Worm (Caenorhabditis elegans) whole organism, L4 larva: ENCODE measurements around the gene tag-280.
A peak's percentile ranks its signal among the peaks of the same experiment; 100 is the strongest.

ENCODE experiments used
- cey-2 ChIP-seq: sonication (generic microtip); optimal IDR thresholded peaks from 3 replicates; lab custom pipeline; 2017; ENCODE audit warnings: missing genetic modification characterization, mild to moderate bottlenecking, missing compliant biosample characterization, antibody characterized with exemption, borderline replicate concordance; ENCODE audit not compliant: insufficient read depth
- lin-39 ChIP-seq: fragments of 150-350 bp; optimal IDR thresholded peaks from 2 replicates; lab custom pipeline; 2014; ENCODE audit warnings: missing biosample characterization, missing genetic modification reagents, missing genetic modification characterization
- nhr-11 ChIP-seq: fragments of 150-350 bp; optimal IDR thresholded peaks from 2 replicates; lab custom pipeline; 2014; ENCODE audit warnings: missing biosample characterization, missing genetic modification characterization
- nhr-111 ChIP-seq: fragments of 200-800 bp; sonication (Bioruptor generic); optimal IDR thresholded peaks from 2 replicates; lab custom pipeline; 2018; ENCODE audit warnings: mild to moderate bottlenecking, missing genetic modification characterization, missing compliant biosample characterization
- nhr-6 ChIP-seq: fragments of 150-350 bp; optimal IDR thresholded peaks from 2 replicates; lab custom pipeline; 2014; ENCODE audit warnings: missing biosample characterization, missing genetic modification characterization
- snpc-4 ChIP-seq: fragments of 150-350 bp; optimal IDR thresholded peaks from 2 replicates; lab custom pipeline; 2014; ENCODE audit warnings: missing biosample characterization, missing genetic modification characterization
- unc-39 ChIP-seq: sonication (generic microtip); optimal IDR thresholded peaks from 2 replicates; lab custom pipeline; 2017; ENCODE audit warnings: missing biosample characterization, missing genetic modification characterization

DNA sequence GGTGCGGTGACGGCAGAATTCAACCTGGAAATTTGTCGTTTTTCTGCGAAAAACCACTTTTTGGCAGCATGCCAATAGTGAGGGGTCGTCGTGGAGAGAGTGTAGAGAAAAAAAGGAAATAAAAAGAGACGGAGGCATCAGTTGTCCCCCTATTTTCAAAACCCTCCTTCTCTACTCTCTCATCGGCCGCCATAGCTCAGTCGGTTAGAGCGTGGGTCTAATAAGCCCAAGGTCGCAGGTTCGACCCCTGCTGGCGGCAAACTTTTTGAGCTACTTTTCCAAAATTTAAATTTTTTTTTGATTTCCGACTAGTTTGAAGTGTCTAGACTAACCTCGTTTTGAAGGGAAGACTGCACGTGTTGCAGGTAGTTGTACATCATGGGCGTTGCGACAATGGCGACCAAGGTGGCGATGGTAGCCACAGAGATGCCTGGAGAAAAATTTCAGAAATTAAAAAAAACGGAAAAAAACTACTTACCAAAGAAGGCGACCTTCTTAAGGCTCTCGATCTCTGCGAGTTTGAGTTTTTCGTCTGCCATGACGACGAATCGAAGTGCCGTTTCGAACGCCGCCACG is 34.2 kb downstream of the tag-280 start, which contains the start of gene col-85:
- TF ChIP-seq cey-2: no peak
- TF ChIP-seq unc-39 (tag; lab: Kevin White, UChicago): no peak
- peak; percentile 48 for TF ChIP-seq nhr-6 (tag; lab: Kevin White, UChicago)
- peak; percentile 71 for TF ChIP-seq snpc-4 (tag; lab: Kevin White, UChicago)
- TF ChIP-seq nhr-111 (GFP tag; lab: Kevin White, UChicago): peak; percentile 73
- TF ChIP-seq nhr-11 (tag; lab: Kevin White, UChicago): peak; percentile 56
- no peak for TF ChIP-seq lin-39
